Fruit fly (Drosophila melanogaster) whole organism, embryonic: ENCODE data around the gene cic.

Source experiments
- Aef1 ChIP-seq: fragments of 200-800 bp; sonication (Bioruptor generic); IDR thresholded peaks from 3 replicates; pipeline ENCODE4 v1.3.6; 2022; ENCODE audit warnings: missing biosample characterization, missing genetic modification characterization
- Atf-2 ChIP-seq: fragments of 200-800 bp; sonication (Bioruptor generic); optimal IDR thresholded peaks from 2 replicates; lab custom pipeline; 2016; ENCODE audit warnings: missing biosample characterization, missing genetic modification characterization
- CG10274 ChIP-seq: fragments of 200-800 bp; sonication (Bioruptor generic); optimal IDR thresholded peaks from 3 replicates; lab custom pipeline; 2017; ENCODE audit warnings: missing biosample characterization, mild to moderate bottlenecking, missing genetic modification characterization
- CG10431 ChIP-seq: fragments of 200-800 bp; sonication (Bioruptor generic); optimal IDR thresholded peaks from 3 replicates; lab custom pipeline; 2018; ENCODE audit warnings: missing biosample characterization, mild to moderate bottlenecking, missing genetic modification characterization
- CG10979 ChIP-seq: fragments of 200-800 bp; sonication (Bioruptor generic); optimal IDR thresholded peaks from 2 replicates; lab custom pipeline; 2018; ENCODE audit warnings: missing biosample characterization, mild to moderate bottlenecking, missing genetic modification characterization, moderate library complexity
- CG13296 ChIP-seq: fragments of 200-800 bp; sonication (Bioruptor generic); optimal IDR thresholded peaks from 3 replicates; lab custom pipeline; 2018; ENCODE audit warnings: missing biosample characterization, mild to moderate bottlenecking, missing genetic modification characterization
- CG14710 ChIP-seq: fragments of 200-800 bp; sonication (Bioruptor generic); optimal IDR thresholded peaks from 3 replicates; lab custom pipeline; 2019; ENCODE audit warnings: missing biosample characterization, mild to moderate bottlenecking, missing genetic modification characterization, moderate library complexity
- CG15073 ChIP-seq: fragments of 200-800 bp; sonication (Bioruptor generic); optimal IDR thresholded peaks from 2 replicates; lab custom pipeline; 2016; ENCODE audit warnings: missing biosample characterization, missing genetic modification characterization
- CG16779 ChIP-seq: fragments of 200-800 bp; sonication (Bioruptor generic); IDR thresholded peaks from 2 replicates; pipeline ENCODE4 v1.3.6; 2022; ENCODE audit warnings: missing biosample characterization, missing genetic modification characterization
- CG17359 ChIP-seq: fragments of 200-800 bp; sonication (Bioruptor generic); optimal IDR thresholded peaks from 3 replicates; lab custom pipeline; 2018; ENCODE audit warnings: missing biosample characterization, mild to moderate bottlenecking, missing genetic modification characterization, moderate library complexity
- CG18262 ChIP-seq: fragments of 200-800 bp; optimal IDR thresholded peaks from 3 replicates; lab custom pipeline; 2019; ENCODE audit warnings: missing biosample characterization, mild to moderate bottlenecking, missing genetic modification characterization, moderate library complexity
- CG18619 ChIP-seq: fragments of 200-800 bp; sonication (Bioruptor generic); optimal IDR thresholded peaks from 3 replicates; lab custom pipeline; 2017; ENCODE audit warnings: missing biosample characterization, mild to moderate bottlenecking, missing genetic modification characterization
- CG3726 ChIP-seq: fragments of 200-800 bp; sonication (Bioruptor generic); IDR thresholded peaks from 3 replicates; pipeline ENCODE4, ENCODE4 v1.3.6; 2022; ENCODE audit warnings: missing biosample characterization, missing genetic modification characterization
- CG3847 ChIP-seq: fragments of 200-800 bp; sonication (Bioruptor generic); IDR thresholded peaks from 2 replicates; pipeline ENCODE4 v1.3.6; 2022; ENCODE audit warnings: missing biosample characterization, missing genetic modification characterization
- CG6254 ChIP-seq: fragments of 200-800 bp; sonication (Bioruptor generic); optimal IDR thresholded peaks from 3 replicates; lab custom pipeline; 2017; ENCODE audit warnings: mild to moderate bottlenecking, missing biosample characterization, missing genetic modification reagents, missing genetic modification characterization
- CHES-1-like ChIP-seq: fragments of 200-800 bp; sonication (Bioruptor generic); optimal IDR thresholded peaks from 2 replicates; lab custom pipeline; 2016; ENCODE audit warnings: missing biosample characterization, missing genetic modification characterization
- Dad ChIP-seq: fragments of 200-800 bp; sonication (Bioruptor generic); optimal IDR thresholded peaks from 3 replicates; lab custom pipeline; 2016; ENCODE audit warnings: missing biosample characterization, missing genetic modification characterization
- Dek ChIP-seq: fragments of 200-800 bp; sonication (Bioruptor generic); optimal IDR thresholded peaks from 3 replicates; lab custom pipeline; 2019; ENCODE audit warnings: missing biosample characterization, mild to moderate bottlenecking, missing genetic modification characterization, moderate library complexity
- Dll ChIP-seq: fragments of 200-800 bp; sonication (Bioruptor generic); IDR thresholded peaks from 4 replicates; pipeline ENCODE4 v1.3.6; 2022; ENCODE audit warnings: missing biosample characterization, missing genetic modification characterization; ENCODE audit not compliant: partially characterized antibody
- Fer2 ChIP-seq: fragments of 200-800 bp; sonication (Bioruptor generic); optimal IDR thresholded peaks from 2 replicates; lab custom pipeline; 2018; ENCODE audit warnings: missing biosample characterization, mild to moderate bottlenecking, missing genetic modification characterization, moderate library complexity
- HLHmδ ChIP-seq: fragments of 200-800 bp; sonication (Bioruptor generic); optimal IDR thresholded peaks from 2 replicates; lab custom pipeline; 2018; ENCODE audit warnings: missing biosample characterization, mild to moderate bottlenecking, missing genetic modification characterization, moderate library complexity
- Hsf ChIP-seq: fragments of 200-800 bp; sonication (Bioruptor generic); optimal IDR thresholded peaks from 3 replicates; lab custom pipeline; 2016; ENCODE audit warnings: missing biosample characterization, missing genetic modification characterization
- MTF-1 ChIP-seq: fragments of 200-800 bp; sonication (Bioruptor generic); optimal IDR thresholded peaks from 2 replicates; lab custom pipeline; 2018; ENCODE audit warnings: missing biosample characterization, mild to moderate bottlenecking, missing genetic modification characterization, borderline replicate concordance
- Poxn ChIP-seq: fragments of 200-800 bp; sonication (Bioruptor generic); IDR thresholded peaks from 2 replicates; pipeline ENCODE4 v1.3.6; 2022; ENCODE audit warnings: missing biosample characterization, missing genetic modification characterization
- Stat92E ChIP-seq, 3 experiments: fragments of >200 bp in 2 of 3; fragments of 200-800 bp in 1 of 3; sonication (Bioruptor generic) in 1 of 3; optimal IDR thresholded peaks; 2 replicates each; lab custom pipeline; 2017 to 2019; ENCODE audit warnings: missing biosample characterization in 3 of 3, missing genetic modification characterization in 3 of 3, mild to moderate bottlenecking in 1 of 3, moderate library complexity in 1 of 3
- bigmax ChIP-seq: fragments of 200-800 bp; sonication (Bioruptor generic); optimal IDR thresholded peaks from 2 replicates; lab custom pipeline; 2018; ENCODE audit warnings: missing biosample characterization, mild to moderate bottlenecking, missing genetic modification characterization
- bsh ChIP-seq, 2 experiments: fragments of 200-800 bp; sonication (Bioruptor generic); optimal IDR thresholded peaks; 2 replicates each; lab custom pipeline; 2017 to 2018; ENCODE audit warnings: mild to moderate bottlenecking in 2 of 2, missing biosample characterization in 2 of 2, missing genetic modification characterization in 2 of 2, moderate library complexity in 1 of 2
- chm ChIP-seq: fragments of 200-800 bp; sonication (Bioruptor generic); IDR thresholded peaks from 2 replicates; pipeline ENCODE4 v1.3.6; 2022; ENCODE audit warnings: missing biosample characterization, missing genetic modification characterization
- corto ChIP-seq: fragments of 200-800 bp; sonication (Bioruptor generic); optimal IDR thresholded peaks from 2 replicates; lab custom pipeline; 2016; ENCODE audit warnings: missing biosample characterization, mild to moderate bottlenecking, missing genetic modification characterization, moderate library complexity
- crc ChIP-seq: fragments of 200-800 bp; sonication (Bioruptor generic); optimal IDR thresholded peaks from 2 replicates; lab custom pipeline; 2016; ENCODE audit warnings: missing biosample characterization, missing genetic modification characterization
- dmrt11E ChIP-seq: fragments of 200-800 bp; sonication (Bioruptor generic); optimal IDR thresholded peaks from 3 replicates; lab custom pipeline; 2018; ENCODE audit warnings: missing biosample characterization, mild to moderate bottlenecking, missing genetic modification characterization, moderate library complexity
- exex ChIP-seq: fragments of 200-800 bp; sonication (Bioruptor generic); optimal IDR thresholded peaks from 4 replicates; lab custom pipeline; 2018; ENCODE audit warnings: missing biosample characterization, mild to moderate bottlenecking, missing genetic modification characterization, moderate library complexity
- gem ChIP-seq: fragments of 200-800 bp; sonication (Bioruptor generic); optimal IDR thresholded peaks from 2 replicates; lab custom pipeline; 2019; ENCODE audit warnings: missing biosample characterization, mild to moderate bottlenecking, missing genetic modification characterization, moderate library complexity
- gsb ChIP-seq: fragments of 200-800 bp; sonication (Bioruptor generic); IDR thresholded peaks from 2 replicates; pipeline ENCODE4 v1.3.6; 2022; ENCODE audit warnings: missing biosample characterization, missing genetic modification characterization
- jing ChIP-seq: fragments of 200-800 bp; sonication (Bioruptor generic); optimal IDR thresholded peaks from 2 replicates; lab custom pipeline; 2018; ENCODE audit warnings: missing biosample characterization, mild to moderate bottlenecking, missing genetic modification characterization
- lola ChIP-seq, 3 experiments: fragments of >200 bp in 2 of 3; fragments of 200-800 bp in 1 of 3; sonication (Bioruptor generic) in 1 of 3; optimal IDR thresholded peaks; 2 replicates each; lab custom pipeline; 2017 to 2019; ENCODE audit warnings: missing biosample characterization in 3 of 3, missing genetic modification characterization in 3 of 3, mild to moderate bottlenecking in 1 of 3, moderate library complexity in 1 of 3
- maf-S ChIP-seq: fragments of 200-800 bp; sonication (Bioruptor generic); optimal IDR thresholded peaks from 2 replicates; lab custom pipeline; 2016; ENCODE audit warnings: missing biosample characterization, missing genetic modification characterization
- mirr ChIP-seq: fragments of 200-800 bp; sonication (Bioruptor generic); optimal IDR thresholded peaks from 3 replicates; lab custom pipeline; 2018; ENCODE audit warnings: missing biosample characterization, mild to moderate bottlenecking, missing genetic modification characterization
- otp ChIP-seq: fragments of 200-800 bp; sonication (Bioruptor generic); IDR thresholded peaks from 3 replicates; pipeline ENCODE4, ENCODE4 v1.3.6; 2022; ENCODE audit warnings: missing biosample characterization, missing genetic modification characterization
- phol ChIP-seq: fragments of 200-800 bp; sonication (Bioruptor generic); optimal IDR thresholded peaks from 3 replicates; lab custom pipeline; 2018; ENCODE audit warnings: missing biosample characterization, mild to moderate bottlenecking, missing genetic modification characterization, moderate library complexity
- pnt ChIP-seq: fragments of 200-800 bp; sonication (Bioruptor generic); optimal IDR thresholded peaks from 3 replicates; lab custom pipeline; 2016; ENCODE audit warnings: missing biosample characterization, missing genetic modification characterization
- sc ChIP-seq, 3 experiments: fragments of >200 bp in 2 of 3; fragments of 200-800 bp in 1 of 3; sonication (Bioruptor generic) in 1 of 3; optimal IDR thresholded peaks; 2 replicates in 2 of 3; 3 replicates in 1 of 3; lab custom pipeline; 2017; ENCODE audit warnings: mild to moderate bottlenecking in 1 of 3, missing biosample characterization in 1 of 3, missing genetic modification characterization in 1 of 3, missing genetic modification reagents in 1 of 3
- tap ChIP-seq: fragments of 200-800 bp; optimal IDR thresholded peaks from 3 replicates; lab custom pipeline; 2019; ENCODE audit warnings: missing biosample characterization, mild to moderate bottlenecking, missing genetic modification characterization, moderate library complexity
- tna ChIP-seq: fragments of 200-800 bp; sonication (Bioruptor generic); IDR thresholded peaks from 2 replicates; pipeline ENCODE4 v1.3.6; 2022; ENCODE audit warnings: missing biosample characterization, missing genetic modification characterization; ENCODE audit not compliant: partially characterized antibody
- trh ChIP-seq: fragments of 200-800 bp; sonication (Bioruptor generic); optimal IDR thresholded peaks from 2 replicates; lab custom pipeline; 2016; ENCODE audit warnings: missing biosample characterization, missing genetic modification characterization
- wor ChIP-seq: fragments of 200-800 bp; sonication (Bioruptor generic); IDR thresholded peaks from 2 replicates; pipeline ENCODE4 v1.3.6; 2022; ENCODE audit warnings: missing biosample characterization, missing genetic modification characterization
- zf30C ChIP-seq: fragments of 200-800 bp; sonication (Bioruptor generic); optimal IDR thresholded peaks from 3 replicates; lab custom pipeline; 2018; ENCODE audit warnings: missing biosample characterization, mild to moderate bottlenecking, missing genetic modification characterization

The cic gene

DNA sequence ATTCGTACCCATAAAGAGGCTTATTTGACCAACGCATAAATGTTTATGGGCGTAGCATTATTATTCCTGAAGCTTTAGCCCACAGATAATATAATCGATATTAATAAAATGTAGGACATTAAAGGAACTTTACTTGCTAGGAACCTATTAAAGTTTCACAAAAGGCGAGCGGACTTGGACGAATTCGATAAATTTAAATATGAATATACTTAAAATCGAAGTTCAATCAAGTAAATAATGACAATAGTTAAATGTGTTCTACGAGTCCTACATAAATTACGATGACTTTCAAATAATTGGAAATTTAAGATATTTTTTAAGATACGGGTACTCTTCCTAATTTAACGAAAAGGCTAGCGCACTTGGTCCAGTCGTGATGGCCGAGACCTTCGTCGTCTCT is 39.0 kb downstream of the cic start:
- no peak for TF ChIP-seq corto (GFP tag; lab: Kevin White, UChicago)
- no peak for TF ChIP-seq Hsf (GFP tag; lab: Kevin White, UChicago)
- no peak for TF ChIP-seq Poxn
- no peak for TF ChIP-seq exex (tag; lab: Kevin White, UChicago)
- no peak for TF ChIP-seq tap (tag; lab: Kevin White, UChicago)
- TF ChIP-seq CG3847 (GFP tag; lab: Robert Waterston, UW) = no peak
- TF ChIP-seq CG14710 = peak; percentile 9
- TF ChIP-seq mirr = no peak
- no peak for TF ChIP-seq bigmax (GFP tag; lab: Kevin White, UChicago)
- no peak for TF ChIP-seq CG17359
- no peak for TF ChIP-seq wor
- no peak for TF ChIP-seq CG6254 (GFP tag; lab: Kevin White, UChicago)
- TF ChIP-seq CG3726 (GFP tag; lab: Robert Waterston, UW) = no peak
- peak; percentile 13 for TF ChIP-seq phol (tag; lab: Kevin White, UChicago)
- peak; percentile 82 for TF ChIP-seq CG10274 (GFP tag; lab: Kevin White, UChicago)
- no peak for TF ChIP-seq CG16779 (GFP tag; lab: Robert Waterston, UW)
- peak; percentile 31 for TF ChIP-seq CG10979 (tag; lab: Kevin White, UChicago)
- no peak for TF ChIP-seq CG15073 (GFP tag; lab: Kevin White, UChicago)
- peak in 1 of 3 experiments; percentile 54 for TF ChIP-seq lola (GFP tag; optimal IDR thresholded peaks at IDR 0.05; lab: Kevin White, UChicago)
- peak; percentile 45 for TF ChIP-seq CG18262
- peak; percentile 56 for TF ChIP-seq dmrt11E (tag; lab: Kevin White, UChicago)
- no peak for TF ChIP-seq Stat92E (GFP tag; optimal IDR thresholded peaks at IDR 0.05; lab: Kevin White, UChicago)
- TF ChIP-seq CG13296 (GFP tag; lab: Kevin White, UChicago) = no peak
- peak; percentile 16 for TF ChIP-seq gem (tag; lab: Kevin White, UChicago)
- TF ChIP-seq bsh (GFP tag; optimal IDR thresholded peaks at IDR 0.05; lab: Kevin White, UChicago) = peak in 1 of 2 experiments; percentile 22

- TF ChIP-seq pnt (GFP tag; lab: Kevin White, UChicago) (peak; percentile 59), CG6254 (GFP tag; lab: Kevin White, UChicago) (no peak), Fer2 (tag; lab: Kevin White, UChicago) (no peak), otp (no peak), maf-S (GFP tag; lab: Kevin White, UChicago) (no peak), Dad (peak; percentile 2), CG18619 (peak; percentile 41), Hsf (GFP tag; lab: Kevin White, UChicago) (peak; percentile 70), gsb (no peak), jing (GFP tag; lab: Kevin White, UChicago) (peak; percentile 14), bsh (GFP tag; optimal IDR thresholded peaks at IDR 0.05; lab: Kevin White, UChicago) (peak; percentile 64 to 66), trh (GFP tag; lab: Kevin White, UChicago) (peak; percentile 55), crc (no peak), CHES-1-like (GFP tag; lab: Kevin White, UChicago) (peak; percentile 9), tna (GFP tag; lab: Robert Waterston, UW) (no peak), chm (GFP tag; lab: Robert Waterston, UW) (no peak), Dll (peak; percentile 23; the same call in 1 of the 4 replicates), CG10431 (peak; percentile 2), Atf-2 (GFP tag; lab: Kevin White, UChicago) (peak; percentile 70), zf30C (no peak), MTF-1 (GFP tag; lab: Kevin White, UChicago) (no peak), Aef1 (GFP tag; lab: Robert Waterston, UW) (no peak), sc (optimal IDR thresholded peaks at IDR 0.05; lab: Kevin White, UChicago) (no peak), sc (GFP tag; optimal IDR thresholded peaks at IDR 0.05; lab: Kevin White, UChicago) (no peak), Dek (tag; lab: Kevin White, UChicago) (no peak), HLHmδ (peak; percentile 22)
Observed at dm6 chr3R:20292030-20292879, 39.7 kb downstream of the cic start.
